Fruit fly (Drosophila melanogaster) whole organism, embryonic: ENCODE measurements around the gene beag.

Experiments
- Abd-B ChIP-seq: fragments of 200-800 bp; sonication (Bioruptor generic); optimal IDR thresholded peaks from 2 replicates; lab custom pipeline; 2018; ENCODE audit warnings: missing biosample characterization, mild to moderate bottlenecking, missing genetic modification characterization, moderate library complexity
- Aef1 ChIP-seq: fragments of 200-800 bp; sonication (Bioruptor generic); IDR thresholded peaks from 3 replicates; pipeline ENCODE4 v1.3.6; 2022; ENCODE audit warnings: missing biosample characterization, missing genetic modification characterization
- Atf-2 ChIP-seq: fragments of 200-800 bp; sonication (Bioruptor generic); optimal IDR thresholded peaks from 2 replicates; lab custom pipeline; 2016; ENCODE audit warnings: missing biosample characterization, missing genetic modification characterization
- Atf3 ChIP-seq: fragments of 200-800 bp; sonication (Bioruptor generic); optimal IDR thresholded peaks from 3 replicates; lab custom pipeline; 2016; ENCODE audit warnings: missing biosample characterization, missing genetic modification characterization
- Blimp-1 ChIP-seq: fragments of 200-800 bp; sonication (Bioruptor generic); optimal IDR thresholded peaks from 3 replicates; lab custom pipeline; 2018; ENCODE audit warnings: missing biosample characterization, missing genetic modification characterization, mild to moderate bottlenecking, moderate library complexity, missing genetic modification reagents
- CG10267 ChIP-seq: fragments of 200-800 bp; sonication (Bioruptor generic); optimal IDR thresholded peaks from 2 replicates; lab custom pipeline; 2018; ENCODE audit warnings: missing biosample characterization, mild to moderate bottlenecking, missing genetic modification characterization, moderate library complexity
- CG10543 ChIP-seq: fragments of 200-800 bp; sonication (Bioruptor generic); optimal IDR thresholded peaks from 3 replicates; lab custom pipeline; 2017; ENCODE audit warnings: missing biosample characterization, mild to moderate bottlenecking, missing genetic modification characterization, moderate library complexity
- CG13624 ChIP-seq: fragments of 200-800 bp; sonication (Bioruptor generic); optimal IDR thresholded peaks from 2 replicates; lab custom pipeline; 2016; ENCODE audit warnings: missing biosample characterization, missing genetic modification characterization
- CG14014 ChIP-seq: fragments of 200-800 bp; sonication (Bioruptor generic); IDR thresholded peaks from 2 replicates; pipeline ENCODE4 v1.3.6; 2022; ENCODE audit warnings: missing biosample characterization, missing genetic modification characterization
- CG14667 ChIP-seq: fragments of 200-800 bp; sonication (Bioruptor generic); IDR thresholded peaks from 2 replicates; pipeline ENCODE4 v1.3.6; 2022; ENCODE audit warnings: missing biosample characterization, missing genetic modification characterization
- CG14965 ChIP-seq: fragments of 200-800 bp; sonication (Bioruptor generic); optimal IDR thresholded peaks from 2 replicates; lab custom pipeline; 2016; ENCODE audit warnings: missing biosample characterization, missing genetic modification characterization, borderline replicate concordance
- CG15011 ChIP-seq: fragments of 200-800 bp; sonication (Bioruptor generic); optimal IDR thresholded peaks from 3 replicates; lab custom pipeline; 2018; ENCODE audit warnings: missing biosample characterization, mild to moderate bottlenecking, missing genetic modification characterization
- CG15601 ChIP-seq: fragments of 200-800 bp; sonication (Bioruptor generic); optimal IDR thresholded peaks from 3 replicates; lab custom pipeline; 2019; ENCODE audit warnings: missing biosample characterization, mild to moderate bottlenecking, missing genetic modification characterization, moderate library complexity
- CG16863 ChIP-seq: fragments of 200-800 bp; sonication (Bioruptor generic); optimal IDR thresholded peaks from 3 replicates; lab custom pipeline; 2016; ENCODE audit warnings: missing biosample characterization, missing genetic modification characterization
- CG17829 ChIP-seq: fragments of 200-800 bp; optimal IDR thresholded peaks from 2 replicates; lab custom pipeline; 2019; ENCODE audit warnings: missing biosample characterization, mild to moderate bottlenecking, missing genetic modification characterization, moderate library complexity
- CG18262 ChIP-seq: fragments of 200-800 bp; optimal IDR thresholded peaks from 3 replicates; lab custom pipeline; 2019; ENCODE audit warnings: missing biosample characterization, mild to moderate bottlenecking, missing genetic modification characterization, moderate library complexity
- CG6254 ChIP-seq: fragments of 200-800 bp; sonication (Bioruptor generic); optimal IDR thresholded peaks from 3 replicates; lab custom pipeline; 2017; ENCODE audit warnings: mild to moderate bottlenecking, missing biosample characterization, missing genetic modification reagents, missing genetic modification characterization
- CG6272 ChIP-seq: fragments of 200-800 bp; sonication (Bioruptor generic); IDR thresholded peaks from 2 replicates; pipeline ENCODE4 v1.3.6; 2022; ENCODE audit warnings: missing biosample characterization, missing genetic modification characterization
- CG6765 ChIP-seq: fragments of 200-800 bp; sonication (Bioruptor generic); optimal IDR thresholded peaks from 3 replicates; lab custom pipeline; 2017; ENCODE audit warnings: missing biosample characterization, mild to moderate bottlenecking, missing genetic modification characterization
- CG6791 ChIP-seq: fragments of 200-800 bp; sonication (Bioruptor generic); IDR thresholded peaks from 3 replicates; pipeline ENCODE4 v1.3.6; 2022; ENCODE audit warnings: missing biosample characterization, missing genetic modification characterization; ENCODE audit not compliant: partially characterized antibody
- CG7745 ChIP-seq: fragments of 200-800 bp; sonication (Bioruptor generic); optimal IDR thresholded peaks from 2 replicates; lab custom pipeline; 2018; ENCODE audit warnings: missing biosample characterization, mild to moderate bottlenecking, missing genetic modification characterization, moderate library complexity
- CG9817 ChIP-seq: fragments of 200-800 bp; sonication (Bioruptor generic); optimal IDR thresholded peaks from 2 replicates; lab custom pipeline; 2018; ENCODE audit warnings: missing biosample characterization, mild to moderate bottlenecking, missing genetic modification characterization, moderate library complexity
- D19A ChIP-seq: fragments of 200-800 bp; optimal IDR thresholded peaks from 3 replicates; lab custom pipeline; 2019; ENCODE audit warnings: missing biosample characterization, mild to moderate bottlenecking, missing genetic modification characterization, moderate library complexity
- Fer2 ChIP-seq: fragments of 200-800 bp; sonication (Bioruptor generic); optimal IDR thresholded peaks from 2 replicates; lab custom pipeline; 2018; ENCODE audit warnings: missing biosample characterization, mild to moderate bottlenecking, missing genetic modification characterization, moderate library complexity
- HmgD ChIP-seq: fragments of 200-800 bp; sonication (Bioruptor generic); optimal IDR thresholded peaks from 3 replicates; lab custom pipeline; 2016; ENCODE audit warnings: missing biosample characterization, missing genetic modification characterization
- Hr3 ChIP-seq: fragments of 200-800 bp; sonication (Bioruptor generic); optimal IDR thresholded peaks from 3 replicates; lab custom pipeline; 2016; ENCODE audit warnings: missing biosample characterization, missing genetic modification characterization
- Hsf ChIP-seq: fragments of 200-800 bp; sonication (Bioruptor generic); optimal IDR thresholded peaks from 3 replicates; lab custom pipeline; 2016; ENCODE audit warnings: missing biosample characterization, missing genetic modification characterization
- Mes4 ChIP-seq: fragments of 200-800 bp; sonication (Bioruptor generic); optimal IDR thresholded peaks from 2 replicates; lab custom pipeline; 2016; ENCODE audit warnings: missing biosample characterization, missing genetic modification characterization
- Nf-YB ChIP-seq: fragments of 200-800 bp; sonication (Bioruptor generic); optimal IDR thresholded peaks from 3 replicates; lab custom pipeline; 2019; ENCODE audit warnings: missing biosample characterization, mild to moderate bottlenecking, missing genetic modification characterization, moderate library complexity
- Rfx ChIP-seq: fragments of 200-800 bp; sonication (Bioruptor generic); IDR thresholded peaks from 2 replicates; pipeline ENCODE4 v1.3.6; 2022; ENCODE audit warnings: missing biosample characterization, missing genetic modification characterization
- Sox100B ChIP-seq: fragments of 200-800 bp; sonication (Bioruptor generic); optimal IDR thresholded peaks from 3 replicates; lab custom pipeline; 2018; ENCODE audit warnings: missing biosample characterization, mild to moderate bottlenecking, missing genetic modification characterization
- Stat92E ChIP-seq, 3 experiments: fragments of >200 bp in 2 of 3; fragments of 200-800 bp in 1 of 3; sonication (Bioruptor generic) in 1 of 3; optimal IDR thresholded peaks; 2 replicates each; lab custom pipeline; 2017 to 2019; ENCODE audit warnings: missing biosample characterization in 3 of 3, missing genetic modification characterization in 3 of 3, mild to moderate bottlenecking in 1 of 3, moderate library complexity in 1 of 3
- az2 ChIP-seq: fragments of 200-800 bp; sonication (Bioruptor generic); optimal IDR thresholded peaks from 3 replicates; lab custom pipeline; 2016; ENCODE audit warnings: missing biosample characterization, missing genetic modification characterization
- bcd ChIP-seq: fragments of 200-800 bp; sonication (Bioruptor generic); optimal IDR thresholded peaks from 2 replicates; lab custom pipeline; 2017; ENCODE audit warnings: missing biosample characterization, mild to moderate bottlenecking, missing genetic modification characterization
- gce ChIP-seq: fragments of 200-800 bp; sonication (Bioruptor generic); IDR thresholded peaks from 3 replicates; pipeline ENCODE4 v1.3.6; 2022; ENCODE audit warnings: missing biosample characterization, missing genetic modification characterization
- gcm ChIP-seq: fragments of 200-800 bp; sonication (Bioruptor generic); optimal IDR thresholded peaks from 2 replicates; lab custom pipeline; 2019; ENCODE audit warnings: missing biosample characterization, mild to moderate bottlenecking, missing genetic modification characterization, moderate library complexity
- nmo ChIP-seq: fragments of 200-800 bp; sonication (Bioruptor generic); optimal IDR thresholded peaks from 2 replicates; lab custom pipeline; 2018; ENCODE audit warnings: missing biosample characterization, mild to moderate bottlenecking, missing genetic modification characterization, moderate library complexity
- odd ChIP-seq: fragments of 200-800 bp; sonication (Bioruptor generic); optimal IDR thresholded peaks from 2 replicates; lab custom pipeline; 2017; ENCODE audit warnings: missing biosample characterization, mild to moderate bottlenecking, missing genetic modification characterization
- phol ChIP-seq: fragments of 200-800 bp; sonication (Bioruptor generic); optimal IDR thresholded peaks from 3 replicates; lab custom pipeline; 2018; ENCODE audit warnings: missing biosample characterization, mild to moderate bottlenecking, missing genetic modification characterization, moderate library complexity
- pnt ChIP-seq: fragments of 200-800 bp; sonication (Bioruptor generic); optimal IDR thresholded peaks from 3 replicates; lab custom pipeline; 2016; ENCODE audit warnings: missing biosample characterization, missing genetic modification characterization
- run ChIP-seq: fragments of 200-800 bp; sonication (Bioruptor generic); optimal IDR thresholded peaks from 3 replicates; lab custom pipeline; 2018; ENCODE audit warnings: missing biosample characterization, mild to moderate bottlenecking, missing genetic modification characterization
- salm ChIP-seq: fragments of 200-800 bp; sonication (Bioruptor generic); optimal IDR thresholded peaks from 2 replicates; lab custom pipeline; 2018; ENCODE audit warnings: missing biosample characterization, mild to moderate bottlenecking, missing genetic modification characterization
- sc ChIP-seq, 3 experiments: fragments of >200 bp in 2 of 3; fragments of 200-800 bp in 1 of 3; sonication (Bioruptor generic) in 1 of 3; optimal IDR thresholded peaks; 2 replicates in 2 of 3; 3 replicates in 1 of 3; lab custom pipeline; 2017; ENCODE audit warnings: mild to moderate bottlenecking in 1 of 3, missing biosample characterization in 1 of 3, missing genetic modification characterization in 1 of 3, missing genetic modification reagents in 1 of 3
- sens-2 ChIP-seq: fragments of 200-800 bp; sonication (Bioruptor generic); IDR thresholded peaks from 2 replicates; pipeline ENCODE4 v1.3.6; 2022; ENCODE audit warnings: missing biosample characterization, missing genetic modification characterization
- sima ChIP-seq: fragments of 200-800 bp; sonication (Bioruptor generic); optimal IDR thresholded peaks from 2 replicates; lab custom pipeline; 2016; ENCODE audit warnings: missing biosample characterization, missing genetic modification characterization
- slbo ChIP-seq: fragments of 200-800 bp; sonication (Bioruptor generic); IDR thresholded peaks from 2 replicates; pipeline ENCODE4 v1.3.6; 2022; ENCODE audit warnings: missing biosample characterization, missing genetic modification characterization
- sr ChIP-seq: fragments of 200-800 bp; sonication (Bioruptor generic); IDR thresholded peaks from 3 replicates; pipeline ENCODE4 v1.3.6; 2022; ENCODE audit warnings: missing biosample characterization, missing genetic modification characterization
- twi ChIP-seq: fragments of 200-800 bp; optimal IDR thresholded peaks from 2 replicates; lab custom pipeline; 2019; ENCODE audit warnings: missing biosample characterization, mild to moderate bottlenecking, missing genetic modification characterization, moderate library complexity
- wdn ChIP-seq: fragments of 200-800 bp; sonication (Bioruptor generic); IDR thresholded peaks from 2 replicates; pipeline ENCODE4 v1.3.6; 2022; ENCODE audit warnings: missing biosample characterization, missing genetic modification characterization
- zen ChIP-seq: fragments of 200-800 bp; sonication (Bioruptor generic); optimal IDR thresholded peaks from 3 replicates; lab custom pipeline; 2018; ENCODE audit warnings: missing biosample characterization, mild to moderate bottlenecking, missing genetic modification characterization, moderate library complexity

Gene beag

dm6 chr3R:9039448-9039847, 25.4 kb downstream of the beag start, which contains the start of gene neur (continued):
- TF ChIP-seq nmo (GFP tag; lab: Kevin White, UChicago) (peak; percentile 72), CG14965 (no peak), sima (GFP tag; lab: Kevin White, UChicago) (no peak), Blimp-1 (GFP tag; lab: Kevin White, UChicago) (no peak), wdn (GFP tag; lab: Robert Waterston, UW) (no peak), Stat92E (GFP tag; optimal IDR thresholded peaks at IDR 0.05; lab: Kevin White, UChicago) (no peak), Atf-2 (GFP tag; lab: Kevin White, UChicago) (no peak), CG6791 (GFP tag; lab: Robert Waterston, UW) (peak; percentile 59; the same call in 2 of the 3 replicates), CG10543 (GFP tag; lab: Kevin White, UChicago) (no peak), CG9817 (tag; lab: Kevin White, UChicago) (peak; percentile 38), zen (tag; lab: Kevin White, UChicago) (peak; percentile 11), Nf-YB (GFP tag; lab: Kevin White, UChicago) (peak; percentile 23), CG10267 (tag; lab: Kevin White, UChicago) (peak; percentile 55), Hsf (GFP tag; lab: Kevin White, UChicago) (peak; percentile 53), CG16863 (GFP tag; lab: Kevin White, UChicago) (no peak), az2 (GFP tag; lab: Kevin White, UChicago) (no peak), pnt (GFP tag; lab: Kevin White, UChicago) (no peak), bcd (peak; percentile 58), gcm (no peak), CG14014 (no peak), odd (no peak), Abd-B (GFP tag; lab: Kevin White, UChicago) (peak; percentile 27), Fer2 (no peak), CG15601 (tag; lab: Kevin White, UChicago) (peak; percentile 50), CG15011 (no peak), CG13624 (GFP tag; lab: Kevin White, UChicago) (no peak), Sox100B (GFP tag; lab: Kevin White, UChicago) (peak; percentile 8), sr (GFP tag; lab: Robert Waterston, UW) (no peak), Hr3 (no peak), D19A (no peak), twi (peak; percentile 28), CG7745 (tag; lab: Kevin White, UChicago) (no peak), Rfx (peak; percentile 35), Mes4 (GFP tag; lab: Kevin White, UChicago) (peak; percentile 26), sc (optimal IDR thresholded peaks at IDR 0.05; lab: Kevin White, UChicago) (no peak), sc (GFP tag; optimal IDR thresholded peaks at IDR 0.05; lab: Kevin White, UChicago) (no peak), run (tag; lab: Kevin White, UChicago) (no peak), slbo (GFP tag; lab: Robert Waterston, UW) (peak; percentile 39; the same call in 1 of the 2 replicates), HmgD (GFP tag; lab: Kevin White, UChicago) (peak; percentile 19), CG14667 (GFP tag; lab: Robert Waterston, UW) (no peak), CG6272 (GFP tag; lab: Robert Waterston, UW) (no peak), gce (GFP tag; lab: Robert Waterston, UW) (no peak), CG6254 (GFP tag; lab: Kevin White, UChicago) (no peak), CG17829 (tag; lab: Kevin White, UChicago) (peak; percentile 84), Atf3 (GFP tag; lab: Kevin White, UChicago) (no peak), CG6765 (GFP tag; lab: Kevin White, UChicago) (no peak), Aef1 (GFP tag; lab: Robert Waterston, UW) (no peak), phol (tag; lab: Kevin White, UChicago) (peak; percentile 67), sens-2 (GFP tag; lab: Robert Waterston, UW) (no peak), salm (tag; lab: Kevin White, UChicago) (no peak), CG18262 (peak; percentile 30)
